Fruit fly (Drosophila melanogaster): Measurements from ENCODE around the gene CG31676.

CG31676 gene

DNA sequence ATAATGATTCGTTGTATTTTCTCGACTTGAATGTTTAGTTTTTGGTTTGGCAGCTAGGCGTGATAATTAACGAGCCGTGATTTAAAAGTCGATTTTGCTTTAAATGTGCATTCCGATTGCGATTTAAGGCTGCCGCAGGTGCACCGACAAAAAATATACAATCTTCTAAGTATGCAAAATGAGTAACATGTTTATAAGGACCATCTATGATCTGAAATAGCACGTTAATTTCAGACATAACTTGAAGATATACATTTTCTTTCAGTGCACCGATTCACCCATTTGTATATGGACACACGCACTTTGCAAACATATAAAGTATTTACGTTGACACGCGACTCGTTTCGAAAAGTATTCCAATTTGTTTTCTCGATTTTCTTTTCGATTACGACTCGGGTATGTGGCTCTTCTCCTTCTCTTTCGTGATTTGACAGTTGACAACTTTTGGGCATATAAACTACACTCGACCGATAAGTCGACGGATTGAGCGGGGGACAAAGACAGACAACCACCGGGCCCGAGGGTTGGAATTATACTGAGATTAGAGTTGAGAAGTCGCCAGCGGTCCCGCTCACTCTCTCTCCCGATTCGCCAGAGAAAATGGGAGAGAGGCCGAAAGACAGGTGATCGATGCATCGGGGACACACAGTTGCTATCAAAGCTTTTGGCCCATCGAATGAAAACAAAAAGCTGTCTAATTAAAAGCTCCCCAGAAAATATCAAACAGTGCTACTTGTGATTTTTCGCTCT, 49.5 kb downstream of the CG31676 start (continued):
- TF ChIP-seq tup (GFP tag; optimal IDR thresholded peaks at IDR 0.05) (no peak), prd (optimal IDR thresholded peaks at IDR 0.05) (no peak), prd (GFP tag; IDR thresholded peaks at IDR 0.05) (peak; percentile 26; the same call in 1 of the 3 replicates), CkIIα-i1 (GFP tag; IDR thresholded peaks at IDR 0.05) (no peak), gce (GFP tag; IDR thresholded peaks at IDR 0.05) (peak; percentile 10; the same call in 1 of the 3 replicates), chinmo (GFP tag; IDR thresholded peaks at IDR 0.05; ENCODE audit: partially characterized antibody) (peak; percentile 93), CG6254 (GFP tag; optimal IDR thresholded peaks at IDR 0.05) (peak; percentile 8), CG10654 (GFP tag; optimal IDR thresholded peaks at IDR 0.05) (peak; percentile 25), CG9727 (GFP tag; optimal IDR thresholded peaks at IDR 0.05) (peak; percentile 40), Ssrp (tag; optimal IDR thresholded peaks at IDR 0.05) (peak; percentile 45), z (GFP tag; IDR thresholded peaks at IDR 0.05) (peak; percentile 4; the same call in 1 of the 3 replicates), ranshi (GFP tag; IDR thresholded peaks at IDR 0.05) (peak; percentile 21; the same call in 1 of the 2 replicates), CG17359 (tag; optimal IDR thresholded peaks at IDR 0.05) (peak; percentile 53), CG4424 (GFP tag; optimal IDR thresholded peaks at IDR 0.05) (peak; percentile 37), fd96Cb (tag; optimal IDR thresholded peaks at IDR 0.05) (peak; percentile 51), PHDP (tag; optimal IDR thresholded peaks at IDR 0.05) (peak; percentile 25), HHEX (GFP tag; optimal IDR thresholded peaks at IDR 0.05) (peak; percentile 19), pum (GFP tag; optimal IDR thresholded peaks at IDR 0.05) (peak; percentile 18), tio (GFP tag; optimal IDR thresholded peaks at IDR 0.05) (peak; percentile 41), Gsc (GFP tag; IDR thresholded peaks at IDR 0.05) (no peak), Sox102F (GFP tag; optimal IDR thresholded peaks at IDR 0.05) (peak; percentile 66), gcm (GFP tag; optimal IDR thresholded peaks at IDR 0.05) (peak; percentile 4), CG8281 (tag; optimal IDR thresholded peaks at IDR 0.05) (peak; percentile 5), wdn (GFP tag; IDR thresholded peaks at IDR 0.05) (no peak), gro (GFP tag; optimal IDR thresholded peaks at IDR 0.05) (peak; percentile 14), CG13624 (GFP tag; optimal IDR thresholded peaks at IDR 0.05) (peak; percentile 22), CG2712 (tag; optimal IDR thresholded peaks at IDR 0.05) (peak; percentile 19), NK7.1 (GFP tag; optimal IDR thresholded peaks at IDR 0.05) (no peak), CG13424 (tag; optimal IDR thresholded peaks at IDR 0.05) (peak; percentile 17), CG17328 (GFP tag; IDR thresholded peaks at IDR 0.05) (peak; percentile 35; the same call in 1 of the 2 replicates), CG10267 (tag; optimal IDR thresholded peaks at IDR 0.05) (peak; percentile 15), Atf6 (GFP tag; IDR thresholded peaks at IDR 0.05) (no peak; the same call in none of the 2 replicates), sd (tag; optimal IDR thresholded peaks at IDR 0.05) (peak; percentile 63), vvl (GFP tag; IDR thresholded peaks at IDR 0.05) (peak; percentile 31), CG17802 (tag; optimal IDR thresholded peaks at IDR 0.05) (no peak), zfh1 (GFP tag; IDR thresholded peaks at IDR 0.05) (no peak), CoRest (tag; optimal IDR thresholded peaks at IDR 0.05) (peak; percentile 17), rib (GFP tag; IDR thresholded peaks at IDR 0.05) (no peak), mirr (GFP tag; optimal IDR thresholded peaks at IDR 0.05) (peak; percentile 33), Sry-β (GFP tag; optimal IDR thresholded peaks at IDR 0.05) (peak; percentile 21), Stat92E (GFP tag; optimal IDR thresholded peaks at IDR 0.05) (peak in 1 of 3 experiments; percentile 17), wek (GFP tag; optimal IDR thresholded peaks at IDR 0.05) (no peak), Hr78 (GFP tag; optimal IDR thresholded peaks at IDR 0.05) (peak in 1 of 2 experiments; percentile 29), CG31365 (tag; optimal IDR thresholded peaks at IDR 0.05) (peak; percentile 3), unpg (GFP tag; optimal IDR thresholded peaks at IDR 0.05) (peak; percentile 34), CG1529 (GFP tag; optimal IDR thresholded peaks at IDR 0.05) (peak; percentile 42), sna (GFP tag; IDR thresholded peaks at IDR 0.05; ENCODE audit: partially characterized antibody) (peak; percentile 69; the same call in 1 of the 2 replicates), Camta (GFP tag; optimal IDR thresholded peaks at IDR 0.05) (peak; percentile 25)

Data from whole organism, embryonic.